Worm (Caenorhabditis elegans): ENCODE results near the gene dpy-18.

DNA sequence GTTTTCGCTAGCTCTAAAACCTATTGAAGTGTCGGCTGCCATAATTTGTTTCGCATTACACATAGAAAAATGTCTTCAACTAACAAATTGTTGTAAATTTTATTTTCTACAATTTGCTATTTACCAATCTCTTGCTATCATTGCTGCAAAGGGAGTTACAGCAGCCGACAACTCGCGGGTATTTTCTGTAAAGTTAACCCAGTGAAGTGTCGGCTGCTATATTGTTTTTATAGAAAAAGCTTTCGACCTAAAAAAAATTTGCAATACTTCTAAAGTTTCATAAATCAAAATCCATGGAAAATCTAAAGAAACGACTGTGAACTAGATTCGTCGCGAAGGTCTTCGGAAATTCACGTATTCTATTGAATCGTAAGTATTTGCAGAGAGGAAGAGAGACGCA is 1.1 kb upstream of the dpy-18 start:
- TF ChIP-seq alr-1 (tag; optimal IDR thresholded peaks at IDR 0.05; ENCODE audit: borderline replicate concordance) (no peak), ama-1 (optimal IDR thresholded peaks at IDR 0.05) (no peak), sox-4 (tag; optimal IDR thresholded peaks at IDR 0.05) (no peak), unc-130 (tag; optimal IDR thresholded peaks at IDR 0.05) (no peak), lin-13 (GFP tag; optimal IDR thresholded peaks at IDR 0.05) (no peak), nhr-76 (tag; optimal IDR thresholded peaks at IDR 0.05) (no peak), zip-4 (GFP tag; optimal IDR thresholded peaks at IDR 0.05) (no peak), hpl-2 (GFP tag; optimal IDR thresholded peaks at IDR 0.05) (no peak), ceh-88 (GFP tag; IDR thresholded peaks at IDR 0.05) (no peak), snpc-4 (tag; optimal IDR thresholded peaks at IDR 0.05) (no peak), ztf-4 (tag; optimal IDR thresholded peaks at IDR 0.05) (no peak), elt-3 (tag; optimal IDR thresholded peaks at IDR 0.05) (no peak), fkh-10 (GFP tag; optimal IDR thresholded peaks at IDR 0.05) (no peak)

All from whole organism, L1 larva.